Worm (Caenorhabditis elegans) whole organism, L3 larva: ENCODE measurements around the gene F34D10.3.

ENCODE experiments used
- ZK546.5 ChIP-seq: sonication (generic microtip); optimal IDR thresholded peaks from 2 replicates; lab custom pipeline; 2017; ENCODE audit warnings: missing biosample characterization, missing genetic modification characterization
- aly-2 ChIP-seq: fragments of 150-350 bp; optimal IDR thresholded peaks from 2 replicates; lab custom pipeline; 2014; ENCODE audit warnings: missing biosample characterization, missing genetic modification characterization
- ceh-82 ChIP-seq: fragments of 150-350 bp; optimal IDR thresholded peaks from 2 replicates; lab custom pipeline; 2014; ENCODE audit warnings: missing biosample characterization, missing genetic modification characterization
- ceh-9 ChIP-seq: sonication (generic microtip); optimal IDR thresholded peaks from 2 replicates; lab custom pipeline; 2018; ENCODE audit warnings: missing biosample characterization, missing genetic modification characterization
- daf-12 ChIP-seq: fragments of 150-350 bp; optimal IDR thresholded peaks from 2 replicates; lab custom pipeline; 2014; ENCODE audit warnings: missing biosample characterization, missing genetic modification reagents, missing genetic modification characterization
- egl-27 ChIP-seq: sonication (generic microtip); optimal IDR thresholded peaks from 4 replicates; lab custom pipeline; 2017; ENCODE audit warnings: missing biosample characterization, missing genetic modification reagents, missing genetic modification characterization
- egl-5 ChIP-seq: fragments of 150-350 bp; optimal IDR thresholded peaks from 2 replicates; lab custom pipeline; 2017; ENCODE audit warnings: missing biosample characterization, missing genetic modification reagents, missing genetic modification characterization, inconsistent platforms
- elt-1 ChIP-seq: fragments of 150-350 bp; optimal IDR thresholded peaks from 2 replicates; lab custom pipeline; 2014; ENCODE audit warnings: missing biosample characterization, missing genetic modification characterization
- elt-2 ChIP-seq: sonication (generic microtip); optimal IDR thresholded peaks from 2 replicates; lab custom pipeline; 2016; ENCODE audit warnings: missing genetic modification reagents, mild to moderate bottlenecking, missing genetic modification characterization, missing compliant biosample characterization
- elt-3 ChIP-seq, 3 experiments: fragments of 150-350 bp in 1 of 3; sonication (generic microtip) in 2 of 3; optimal IDR thresholded peaks; 2 replicates in 2 of 3; 4 replicates in 1 of 3; lab custom pipeline; 2014 to 2017; ENCODE audit warnings: missing biosample characterization in 3 of 3, missing genetic modification characterization in 3 of 3
- eor-1 ChIP-seq, 2 experiments: fragments of 150-350 bp; optimal IDR thresholded peaks; 2 replicates each; lab custom pipeline; 2014 to 2018; ENCODE audit warnings: missing biosample characterization in 2 of 2, missing genetic modification characterization in 2 of 2
- fkh-10 ChIP-seq: sonication (generic microtip); optimal IDR thresholded peaks from 2 replicates; lab custom pipeline; 2017; ENCODE audit warnings: missing biosample characterization, missing genetic modification reagents, missing genetic modification characterization
- fos-1 ChIP-seq: fragments of 150-350 bp; optimal IDR thresholded peaks from 2 replicates; lab custom pipeline; 2014; ENCODE audit warnings: missing biosample characterization, missing genetic modification characterization
- jun-1 ChIP-seq: fragments of 150-350 bp; optimal IDR thresholded peaks from 2 replicates; lab custom pipeline; 2014; ENCODE audit warnings: missing biosample characterization, missing genetic modification reagents, missing genetic modification characterization
- lin-15B ChIP-seq: fragments of 150-350 bp; optimal IDR thresholded peaks from 2 replicates; lab custom pipeline; 2014; ENCODE audit warnings: missing biosample characterization, missing genetic modification characterization
- lsy-12 ChIP-seq: sonication (generic microtip); optimal IDR thresholded peaks from 2 replicates; lab custom pipeline; 2016; ENCODE audit warnings: mild to moderate bottlenecking, missing genetic modification characterization, missing compliant biosample characterization
- mml-1 ChIP-seq: fragments of 150-350 bp; sonication (generic microtip); optimal IDR thresholded peaks from 3 replicates; lab custom pipeline; 2014; ENCODE audit warnings: missing biosample characterization, missing genetic modification characterization
- nfya-1 ChIP-seq: sonication (generic microtip); optimal IDR thresholded peaks from 2 replicates; lab custom pipeline; 2017; ENCODE audit warnings: missing genetic modification characterization, mild to moderate bottlenecking, missing compliant biosample characterization, antibody characterized with exemption, moderate library complexity; ENCODE audit not compliant: insufficient read depth
- nhr-11 ChIP-seq: fragments of 150-350 bp; optimal IDR thresholded peaks from 2 replicates; lab custom pipeline; 2014; ENCODE audit warnings: missing biosample characterization, missing genetic modification characterization
- nhr-12 ChIP-seq: fragments of 150-350 bp; optimal IDR thresholded peaks from 2 replicates; lab custom pipeline; 2014; ENCODE audit warnings: missing biosample characterization, missing genetic modification characterization
- nhr-237 ChIP-seq: fragments of 150-350 bp; optimal IDR thresholded peaks from 2 replicates; lab custom pipeline; 2014; ENCODE audit warnings: missing biosample characterization, missing genetic modification characterization
- nhr-28 ChIP-seq: fragments of 150-350 bp; optimal IDR thresholded peaks from 2 replicates; lab custom pipeline; 2014; ENCODE audit warnings: missing biosample characterization, missing genetic modification characterization
- nhr-43 ChIP-seq: sonication (generic microtip); optimal IDR thresholded peaks from 2 replicates; lab custom pipeline; 2016; ENCODE audit warnings: mild to moderate bottlenecking, missing genetic modification characterization, missing compliant biosample characterization; ENCODE audit not compliant: poor library complexity, severe bottlenecking
- nhr-67 ChIP-seq: fragments of 150-350 bp; optimal IDR thresholded peaks from 2 replicates; lab custom pipeline; 2014; ENCODE audit warnings: missing biosample characterization, missing genetic modification characterization
- nhr-76 ChIP-seq: fragments of 150-350 bp; sonication (generic microtip); optimal IDR thresholded peaks from 5 replicates; lab custom pipeline; 2014; ENCODE audit warnings: missing biosample characterization, missing genetic modification characterization
- nhr-77 ChIP-seq: fragments of 150-350 bp; optimal IDR thresholded peaks from 2 replicates; lab custom pipeline; 2014; ENCODE audit warnings: missing biosample characterization, missing genetic modification characterization
- pqm-1 ChIP-seq: fragments of 150-350 bp; optimal IDR thresholded peaks from 2 replicates; lab custom pipeline; 2017; ENCODE audit warnings: missing biosample characterization, missing genetic modification characterization, inconsistent platforms
- skn-1 ChIP-seq: fragments of 150-350 bp; optimal IDR thresholded peaks from 2 replicates; lab custom pipeline; 2014; ENCODE audit warnings: missing biosample characterization, missing genetic modification characterization
- snpc-4 ChIP-seq: fragments of 150-350 bp; optimal IDR thresholded peaks from 2 replicates; lab custom pipeline; 2014; ENCODE audit warnings: missing biosample characterization, missing genetic modification characterization
- tbx-2 ChIP-seq: sonication (generic microtip); optimal IDR thresholded peaks from 2 replicates; lab custom pipeline; 2016; ENCODE audit warnings: mild to moderate bottlenecking, missing genetic modification characterization, missing compliant biosample characterization
- unc-39 ChIP-seq: sonication (generic microtip); optimal IDR thresholded peaks from 4 replicates; lab custom pipeline; 2017; ENCODE audit warnings: missing biosample characterization, missing genetic modification characterization
- unc-62 ChIP-seq: fragments of 150-350 bp; sonication (generic microtip); optimal IDR thresholded peaks from 4 replicates; lab custom pipeline; 2014; ENCODE audit warnings: missing biosample characterization, missing genetic modification reagents, missing genetic modification characterization
- ztf-11 ChIP-seq: fragments of 150-350 bp; optimal IDR thresholded peaks from 2 replicates; lab custom pipeline; 2014; ENCODE audit warnings: missing biosample characterization, missing genetic modification characterization

The F34D10.3 gene

DNA sequence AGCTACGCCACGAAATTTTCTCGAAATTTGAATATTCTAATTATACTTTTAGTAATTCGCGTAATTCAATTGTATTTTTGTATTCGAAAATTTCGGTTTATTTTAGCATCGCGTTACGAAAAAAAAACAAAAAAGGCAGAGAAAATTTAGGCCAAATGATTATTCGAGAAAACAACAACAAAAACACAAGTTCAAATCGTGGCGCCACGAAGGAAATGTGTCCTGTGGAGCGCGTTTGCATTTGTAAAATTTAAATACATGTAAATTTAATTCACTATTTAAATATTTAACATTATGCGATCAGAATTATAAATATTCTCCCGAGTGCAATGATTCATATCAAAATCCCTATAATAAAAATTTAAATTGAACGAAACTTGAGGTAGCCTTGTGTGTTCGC lies 10.3 kb upstream of the F34D10.3 start:
- no peak for TF ChIP-seq elt-2 (tag; lab: Kevin White, UChicago)
- TF ChIP-seq fkh-10 (GFP tag; lab: Kevin White, UChicago), result no peak
- no peak for TF ChIP-seq elt-3 (tag; optimal IDR thresholded peaks at IDR 0.05; lab: Kevin White, UChicago)
- TF ChIP-seq ztf-11, result no peak
- no peak for TF ChIP-seq egl-27
- no peak for TF ChIP-seq nhr-77
- no peak for TF ChIP-seq aly-2 (tag; lab: Kevin White, UChicago)
- no peak for TF ChIP-seq nhr-28 (tag; lab: Kevin White, UChicago)
- TF ChIP-seq pqm-1 (tag; lab: Kevin White, UChicago), result no peak

DNA sequence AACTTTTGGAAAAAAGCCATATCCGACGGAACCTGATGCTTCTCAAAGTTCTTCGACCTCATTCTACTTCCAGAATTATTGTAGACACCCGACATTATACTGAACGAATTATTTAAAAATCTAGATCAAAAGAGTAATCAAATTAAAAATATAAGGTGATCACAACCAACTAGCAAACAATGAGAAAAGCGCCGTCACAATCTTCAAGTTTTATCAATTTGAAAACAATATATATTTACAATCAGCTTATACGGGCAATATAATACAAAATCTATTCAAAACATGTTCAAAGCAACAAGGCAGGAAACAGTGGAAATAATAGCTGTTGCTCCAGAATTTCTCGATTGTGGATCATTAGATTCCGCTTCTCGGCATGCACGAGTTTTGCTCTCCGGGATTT lies 9.2 kb upstream of the F34D10.3 start, which contains the start of gene C14B1.12:
C14B1.12 (minus strand) TSS at position 101 of the 400 bp plus-strand sequence.
- TF ChIP-seq ceh-9 (tag; lab: Kevin White, UChicago), result no peak
- TF ChIP-seq skn-1 (tag; lab: Kevin White, UChicago), result no peak
- no peak for TF ChIP-seq ZK546.5 (tag; lab: Kevin White, UChicago)

DNA sequence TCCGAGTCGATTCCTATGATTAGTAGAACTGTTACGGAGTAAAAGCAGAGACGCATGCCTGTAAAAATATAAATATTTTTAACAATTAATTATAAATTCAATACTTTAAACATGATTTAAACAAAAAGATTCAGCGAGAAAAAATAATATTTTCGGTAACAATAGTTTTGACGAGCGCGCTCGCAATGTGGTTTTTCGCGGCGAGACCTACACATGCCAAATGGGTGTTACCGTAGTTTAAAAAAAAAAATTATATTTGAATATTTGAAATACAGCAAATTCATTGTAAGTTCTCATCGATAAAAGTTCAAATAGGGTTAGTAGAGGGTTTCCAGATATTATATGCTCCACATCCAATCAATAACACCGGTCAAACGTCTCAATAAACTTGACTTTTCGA lies 7.6 kb upstream of the F34D10.3 start, which contains the start of gene gldi-5:
gldi-5 (minus strand) TSS at position 58 of the 400 bp plus-strand sequence.
- TF ChIP-seq nhr-12 (tag; lab: Kevin White, UChicago), result no peak
- no peak for TF ChIP-seq unc-62 (GFP tag; lab: Kevin White, UChicago)
- TF ChIP-seq elt-1 (tag; lab: Kevin White, UChicago), result no peak
- no peak for TF ChIP-seq elt-3 (tag; optimal IDR thresholded peaks at IDR 0.05; lab: Kevin White, UChicago)
- no peak for TF ChIP-seq egl-27
- TF ChIP-seq nhr-237 (tag; lab: Kevin White, UChicago), result no peak
- TF ChIP-seq aly-2 (tag; lab: Kevin White, UChicago), result no peak
- TF ChIP-seq eor-1 (tag; optimal IDR thresholded peaks at IDR 0.05; lab: Kevin White, UChicago), result no peak
- no peak for TF ChIP-seq ceh-9 (tag; lab: Kevin White, UChicago)
- TF ChIP-seq nhr-76, result no peak
- TF ChIP-seq nhr-77, result no peak
- TF ChIP-seq nhr-43 (tag; lab: Kevin White, UChicago), result no peak
- TF ChIP-seq jun-1 (tag; lab: Kevin White, UChicago), result no peak
- TF ChIP-seq fos-1, result no peak
- TF ChIP-seq ceh-82 (tag; lab: Kevin White, UChicago), result no peak
- no peak for TF ChIP-seq nhr-11 (tag; lab: Kevin White, UChicago)

DNA sequence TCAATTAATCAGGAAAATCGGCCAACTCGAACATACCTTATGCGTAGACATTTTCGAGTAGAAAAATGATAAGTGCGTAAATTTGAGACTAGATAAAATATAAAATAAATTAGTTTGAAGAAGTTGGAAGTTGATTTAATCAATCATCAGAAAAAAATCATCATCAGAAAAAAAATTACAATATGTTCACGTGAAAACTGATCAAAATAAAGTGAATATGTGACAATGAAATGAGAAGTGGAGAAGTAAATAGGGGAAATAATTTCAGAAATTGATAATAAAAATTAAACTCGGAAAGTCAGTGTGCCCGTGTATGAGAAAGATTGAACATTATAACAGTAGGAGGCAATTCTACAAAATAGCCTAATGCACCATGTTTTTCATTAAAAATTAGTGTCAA lies 4.5 kb upstream of the F34D10.3 start, which contains the start of gene F34D10.9:
F34D10.9 (minus strand) TSS at position 101 of the 400 bp plus-strand sequence.
- TF ChIP-seq egl-5 (no peak), skn-1 (tag; lab: Kevin White, UChicago) (no peak), aly-2 (tag; lab: Kevin White, UChicago) (no peak), nfya-1 (tag; lab: Kevin White, UChicago) (no peak), unc-39 (tag; lab: Kevin White, UChicago) (no peak), lin-15B (tag; lab: Kevin White, UChicago) (no peak), eor-1 (tag; optimal IDR thresholded peaks at IDR 0.05; lab: Kevin White, UChicago) (no peak), snpc-4 (tag; lab: Kevin White, UChicago) (no peak), elt-3 (tag; optimal IDR thresholded peaks at IDR 0.05; lab: Kevin White, UChicago) (no peak), pqm-1 (tag; lab: Kevin White, UChicago) (no peak), nhr-11 (tag; lab: Kevin White, UChicago) (no peak), tbx-2 (tag; lab: Kevin White, UChicago) (no peak), fos-1 (no peak), ceh-9 (tag; lab: Kevin White, UChicago) (no peak), ceh-82 (tag; lab: Kevin White, UChicago) (no peak), lsy-12 (tag; lab: Kevin White, UChicago) (no peak), nhr-43 (tag; lab: Kevin White, UChicago) (no peak), mml-1 (tag; lab: Kevin White, UChicago) (no peak), daf-12 (no peak), nhr-67 (tag; lab: Kevin White, UChicago) (no peak)

DNA sequence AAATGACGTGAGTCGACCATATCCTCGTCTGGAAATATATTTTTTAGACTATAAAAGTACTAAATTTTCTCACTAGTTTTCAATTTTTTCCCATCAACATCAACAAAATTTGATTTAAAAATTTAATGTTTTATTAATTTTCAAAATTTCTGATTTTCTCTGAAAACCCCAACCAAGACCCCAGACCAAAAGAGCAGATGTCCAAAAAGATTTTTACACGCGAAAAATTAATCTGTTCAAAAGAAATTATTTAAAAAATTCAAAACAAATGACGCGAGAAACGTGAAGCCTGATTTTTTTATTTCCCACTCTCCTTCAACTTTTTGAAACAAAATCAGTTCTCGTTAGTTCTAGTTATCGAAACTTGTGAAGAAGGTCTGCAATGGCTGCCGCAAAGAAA lies 3.6 kb upstream of the F34D10.3 start, which contains the start of gene F34D10.8:
F34D10.8 (plus strand) TSS at position 301 of the 400 bp plus-strand sequence.
- TF ChIP-seq unc-62 (GFP tag; lab: Kevin White, UChicago), result no peak
- no peak for TF ChIP-seq nfya-1 (tag; lab: Kevin White, UChicago)
- TF ChIP-seq nhr-67 (tag; lab: Kevin White, UChicago), result no peak
- no peak for TF ChIP-seq pqm-1 (tag; lab: Kevin White, UChicago)
- TF ChIP-seq mml-1 (tag; lab: Kevin White, UChicago), result no peak
- no peak for TF ChIP-seq fos-1
- TF ChIP-seq nhr-237 (tag; lab: Kevin White, UChicago), result no peak
